Fruit fly (Drosophila melanogaster) whole organism, embryonic: Measurements from ENCODE around the gene AlkB.

Experiments
- B-H1 ChIP-seq: fragments of 200-800 bp; sonication (Bioruptor generic); IDR thresholded peaks from 3 replicates; pipeline ENCODE4 v1.3.6; 2022; ENCODE audit warnings: missing biosample characterization, missing genetic modification characterization
- CG10543 ChIP-seq: fragments of 200-800 bp; sonication (Bioruptor generic); optimal IDR thresholded peaks from 3 replicates; lab custom pipeline; 2017; ENCODE audit warnings: missing biosample characterization, mild to moderate bottlenecking, missing genetic modification characterization, moderate library complexity
- CG12744 ChIP-seq: fragments of 200-800 bp; sonication (Bioruptor generic); optimal IDR thresholded peaks from 2 replicates; lab custom pipeline; 2016; ENCODE audit warnings: missing biosample characterization, missing genetic modification characterization
- CG15514 ChIP-seq: fragments of 200-800 bp; sonication (Bioruptor generic); optimal IDR thresholded peaks from 3 replicates; lab custom pipeline; 2017; ENCODE audit warnings: missing biosample characterization, missing genetic modification characterization, mild to moderate bottlenecking, moderate library complexity, missing genetic modification reagents
- CG17186 ChIP-seq: fragments of 200-800 bp; sonication (Bioruptor generic); optimal IDR thresholded peaks from 3 replicates; lab custom pipeline; 2017; ENCODE audit warnings: missing biosample characterization, missing genetic modification reagents, missing genetic modification characterization
- CG1832 ChIP-seq: fragments of 200-800 bp; sonication (Bioruptor generic); optimal IDR thresholded peaks from 2 replicates; lab custom pipeline; 2017; ENCODE audit warnings: missing biosample characterization, mild to moderate bottlenecking, missing genetic modification characterization, inconsistent platforms
- CG33213 ChIP-seq: fragments of 200-800 bp; sonication (Bioruptor generic); optimal IDR thresholded peaks from 3 replicates; lab custom pipeline; 2016; ENCODE audit warnings: missing biosample characterization, missing genetic modification characterization
- CG3838 ChIP-seq: fragments of 200-800 bp; sonication (Bioruptor generic); optimal IDR thresholded peaks from 3 replicates; lab custom pipeline; 2016; ENCODE audit warnings: missing biosample characterization, missing genetic modification characterization
- CG4328 ChIP-seq: fragments of 200-800 bp; sonication (Bioruptor generic); optimal IDR thresholded peaks from 3 replicates; lab custom pipeline; 2017; ENCODE audit warnings: missing biosample characterization, missing genetic modification reagents, missing genetic modification characterization
- CG6272 ChIP-seq: fragments of 200-800 bp; sonication (Bioruptor generic); IDR thresholded peaks from 2 replicates; pipeline ENCODE4 v1.3.6; 2022; ENCODE audit warnings: missing biosample characterization, missing genetic modification characterization
- CG6791 ChIP-seq: fragments of 200-800 bp; sonication (Bioruptor generic); IDR thresholded peaks from 3 replicates; pipeline ENCODE4 v1.3.6; 2022; ENCODE audit warnings: missing biosample characterization, missing genetic modification characterization; ENCODE audit not compliant: partially characterized antibody
- CG6854 ChIP-seq: fragments of 200-800 bp; sonication (Bioruptor generic); optimal IDR thresholded peaks from 3 replicates; lab custom pipeline; 2017; ENCODE audit warnings: missing biosample characterization, mild to moderate bottlenecking, missing genetic modification characterization
- CG9215 ChIP-seq: fragments of 200-800 bp; sonication (Bioruptor generic); IDR thresholded peaks from 2 replicates; pipeline ENCODE4 v1.3.6; 2022; ENCODE audit warnings: missing biosample characterization, missing genetic modification characterization
- CG9609 ChIP-seq: fragments of 200-800 bp; sonication (Bioruptor generic); optimal IDR thresholded peaks from 3 replicates; lab custom pipeline; 2016; ENCODE audit warnings: missing biosample characterization, missing genetic modification characterization
- CG9817 ChIP-seq: fragments of 200-800 bp; sonication (Bioruptor generic); optimal IDR thresholded peaks from 2 replicates; lab custom pipeline; 2018; ENCODE audit warnings: missing biosample characterization, mild to moderate bottlenecking, missing genetic modification characterization, moderate library complexity
- Chrac-16 ChIP-seq: fragments of 200-800 bp; sonication (Bioruptor generic); optimal IDR thresholded peaks from 3 replicates; lab custom pipeline; 2016; ENCODE audit warnings: missing biosample characterization, missing genetic modification characterization
- Ets65A ChIP-seq: fragments of 200-800 bp; sonication (Bioruptor generic); peaks from one replicate; lab custom pipeline; 2016; ENCODE audit warnings: missing biosample characterization, missing genetic modification characterization
- Fer1 ChIP-seq: fragments of 200-800 bp; sonication (Bioruptor generic); optimal IDR thresholded peaks from 2 replicates; lab custom pipeline; 2017; ENCODE audit warnings: missing biosample characterization, mild to moderate bottlenecking, missing genetic modification characterization
- HHEX ChIP-seq: fragments of 200-800 bp; sonication (Bioruptor generic); optimal IDR thresholded peaks from 3 replicates; lab custom pipeline; 2017; ENCODE audit warnings: missing biosample characterization, mild to moderate bottlenecking, missing genetic modification characterization, missing genetic modification reagents
- HLH4C ChIP-seq: fragments of 200-800 bp; sonication (Bioruptor generic); IDR thresholded peaks from 3 replicates; pipeline ENCODE4 v1.3.6; 2022; ENCODE audit warnings: missing biosample characterization, missing genetic modification characterization; ENCODE audit not compliant: partially characterized antibody
- HLHmδ ChIP-seq: fragments of 200-800 bp; sonication (Bioruptor generic); optimal IDR thresholded peaks from 2 replicates; lab custom pipeline; 2018; ENCODE audit warnings: missing biosample characterization, mild to moderate bottlenecking, missing genetic modification characterization, moderate library complexity
- Hr78 ChIP-seq, 2 experiments: fragments of 200-800 bp in 1 of 2; fragments of >200 bp in 1 of 2; sonication (Bioruptor generic) in 1 of 2; optimal IDR thresholded peaks; 2 replicates each; lab custom pipeline; 2017 to 2019; ENCODE audit warnings: missing biosample characterization in 2 of 2, missing genetic modification characterization in 2 of 2, mild to moderate bottlenecking in 1 of 2, moderate library complexity in 1 of 2
- Hsf ChIP-seq: fragments of 200-800 bp; sonication (Bioruptor generic); optimal IDR thresholded peaks from 3 replicates; lab custom pipeline; 2016; ENCODE audit warnings: missing biosample characterization, missing genetic modification characterization
- Jarid2 ChIP-seq: fragments of 200-800 bp; sonication (Bioruptor generic); optimal IDR thresholded peaks from 3 replicates; lab custom pipeline; 2017; ENCODE audit warnings: mild to moderate bottlenecking, missing biosample characterization, missing genetic modification reagents, missing genetic modification characterization
- Lpt ChIP-seq: fragments of >200 bp; optimal IDR thresholded peaks from 2 replicates; lab custom pipeline; 2018; ENCODE audit warnings: missing biosample characterization, missing genetic modification characterization
- Mad ChIP-seq: fragments of 200-800 bp; sonication (Bioruptor generic); optimal IDR thresholded peaks from 2 replicates; lab custom pipeline; 2016; ENCODE audit warnings: missing biosample characterization, missing genetic modification characterization
- Max ChIP-seq: fragments of 200-800 bp; sonication (Bioruptor generic); optimal IDR thresholded peaks from 2 replicates; lab custom pipeline; 2016; ENCODE audit warnings: missing biosample characterization, mild to moderate bottlenecking, missing genetic modification characterization
- Med ChIP-seq: fragments of 200-800 bp; sonication (Bioruptor generic); peaks from one replicate; lab custom pipeline; 2016; ENCODE audit warnings: missing biosample characterization, missing genetic modification characterization, mild to moderate bottlenecking, inconsistent platforms, moderate library complexity
- Sox100B ChIP-seq: fragments of 200-800 bp; sonication (Bioruptor generic); optimal IDR thresholded peaks from 3 replicates; lab custom pipeline; 2018; ENCODE audit warnings: missing biosample characterization, mild to moderate bottlenecking, missing genetic modification characterization
- Sry-β ChIP-seq: fragments of 200-800 bp; sonication (Bioruptor generic); optimal IDR thresholded peaks from 2 replicates; lab custom pipeline; 2018; ENCODE audit warnings: missing biosample characterization, mild to moderate bottlenecking, missing genetic modification characterization, moderate library complexity
- YL-1 ChIP-seq: fragments of 200-800 bp; sonication (Bioruptor generic); optimal IDR thresholded peaks from 3 replicates; lab custom pipeline; 2017; ENCODE audit warnings: missing biosample characterization, mild to moderate bottlenecking, missing genetic modification characterization
- ab ChIP-seq: fragments of 200-800 bp; sonication (Bioruptor generic); optimal IDR thresholded peaks from 2 replicates; lab custom pipeline; 2016; ENCODE audit warnings: missing biosample characterization, missing genetic modification characterization
- ato ChIP-seq: fragments of 200-800 bp; sonication (Bioruptor generic); IDR thresholded peaks from 2 replicates; pipeline ENCODE4 v1.3.6; 2022; ENCODE audit warnings: missing biosample characterization, missing genetic modification characterization; ENCODE audit not compliant: partially characterized antibody
- disco-r ChIP-seq: fragments of 200-800 bp; sonication (Bioruptor generic); optimal IDR thresholded peaks from 2 replicates; lab custom pipeline; 2016; ENCODE audit warnings: missing biosample characterization, missing genetic modification characterization
- dm ChIP-seq: fragments of 200-800 bp; sonication (Bioruptor generic); optimal IDR thresholded peaks from 3 replicates; lab custom pipeline; 2016; ENCODE audit warnings: missing biosample characterization, missing genetic modification characterization
- dpn ChIP-seq, 2 experiments: fragments of 200-800 bp; sonication (Bioruptor generic); optimal IDR thresholded peaks; 3 replicates each; lab custom pipeline; 2016; ENCODE audit warnings: missing biosample characterization in 2 of 2, missing genetic modification characterization in 2 of 2
- esg ChIP-seq: fragments of 200-800 bp; sonication (Bioruptor generic); conservative IDR thresholded peaks from 2 replicates; pipeline ENCODE4 v1.3.6; 2022; ENCODE audit warnings: missing biosample characterization, missing genetic modification characterization
- hb ChIP-seq: fragments of 200-800 bp; sonication (Bioruptor generic); IDR thresholded peaks from 3 replicates; pipeline ENCODE4 v1.3.6; 2022; ENCODE audit warnings: missing biosample characterization, missing genetic modification characterization; ENCODE audit not compliant: partially characterized antibody
- hth ChIP-seq: fragments of >200 bp; optimal IDR thresholded peaks from 2 replicates; lab custom pipeline; 2017; ENCODE audit warnings: inconsistent platforms
- mam ChIP-seq: fragments of 200-800 bp; sonication (Bioruptor generic); optimal IDR thresholded peaks from 3 replicates; lab custom pipeline; 2016; ENCODE audit warnings: missing biosample characterization, missing genetic modification characterization
- oc ChIP-seq: fragments of 200-800 bp; sonication (Bioruptor generic); optimal IDR thresholded peaks from 2 replicates; lab custom pipeline; 2018; ENCODE audit warnings: missing biosample characterization, mild to moderate bottlenecking, missing genetic modification characterization, moderate library complexity
- otp ChIP-seq: fragments of 200-800 bp; sonication (Bioruptor generic); IDR thresholded peaks from 3 replicates; pipeline ENCODE4, ENCODE4 v1.3.6; 2022; ENCODE audit warnings: missing biosample characterization, missing genetic modification characterization
- pho ChIP-seq: fragments of 200-800 bp; sonication (Bioruptor generic); optimal IDR thresholded peaks from 2 replicates; lab custom pipeline; 2016; ENCODE audit warnings: missing biosample characterization, missing genetic modification characterization
- sens-2 ChIP-seq: fragments of 200-800 bp; sonication (Bioruptor generic); IDR thresholded peaks from 2 replicates; pipeline ENCODE4 v1.3.6; 2022; ENCODE audit warnings: missing biosample characterization, missing genetic modification characterization
- stc ChIP-seq: fragments of 200-800 bp; sonication (Bioruptor generic); IDR thresholded peaks from 2 replicates; pipeline ENCODE4 v1.3.6; 2022; ENCODE audit warnings: missing biosample characterization, missing genetic modification characterization
- sug ChIP-seq: fragments of 200-800 bp; optimal IDR thresholded peaks from 2 replicates; lab custom pipeline; 2019; ENCODE audit warnings: missing biosample characterization, mild to moderate bottlenecking, missing genetic modification characterization, moderate library complexity
- twi ChIP-seq: fragments of 200-800 bp; optimal IDR thresholded peaks from 2 replicates; lab custom pipeline; 2019; ENCODE audit warnings: missing biosample characterization, mild to moderate bottlenecking, missing genetic modification characterization, moderate library complexity
- vvl ChIP-seq: fragments of 200-800 bp; sonication (Bioruptor generic); IDR thresholded peaks from 2 replicates; pipeline ENCODE4 v1.3.6; 2022; ENCODE audit warnings: missing biosample characterization, missing genetic modification characterization
- z ChIP-seq: fragments of 200-800 bp; sonication (Bioruptor generic); IDR thresholded peaks from 3 replicates; pipeline ENCODE4 v1.3.6; 2022; ENCODE audit warnings: missing biosample characterization, missing genetic modification characterization

AlkB gene

dm6 chrX:15868781-15869180 lies 9.5 kb upstream of the AlkB start:
- TF ChIP-seq Med (peak; percentile 62), Ets65A (peak; percentile 79), Hr78 (GFP tag; optimal IDR thresholded peaks at IDR 0.05; lab: Kevin White, UChicago) (no peak), hb (GFP tag; lab: Robert Waterston, UW) (0 out of 3 replicates have a peak, but pooled peaks have one; percentile 42), hth (no peak)
- TF ChIP-seq, all 482 proteins: peak for 3

dm6 chrX:15867863-15868262 lies 8.6 kb upstream of the AlkB start, which contains the start of gene Gapdh2:
Gene Gapdh2 (plus strand): TSS chrX:15868145.
- TF ChIP-seq CG33213 (GFP tag; lab: Kevin White, UChicago), result peak; percentile 96
- TF ChIP-seq Jarid2 (GFP tag; lab: Kevin White, UChicago), result peak; percentile 95
- peak; percentile 99 for TF ChIP-seq otp (GFP tag; lab: Robert Waterston, UW)
- TF ChIP-seq CG6854 (GFP tag; lab: Kevin White, UChicago), result peak; percentile 100
- peak; percentile 98 for TF ChIP-seq CG12744 (GFP tag; lab: Kevin White, UChicago)
- TF ChIP-seq CG15514 (GFP tag; lab: Kevin White, UChicago), result peak; percentile 96
- peak; percentile 96 for TF ChIP-seq disco-r (GFP tag; lab: Kevin White, UChicago)
- TF ChIP-seq vvl (GFP tag; lab: Robert Waterston, UW), result peak; percentile 100
- peak; percentile 96 for TF ChIP-seq twi
- TF ChIP-seq pho (GFP tag; lab: Kevin White, UChicago), result peak; percentile 98
- peak; percentile 98 to 99 for TF ChIP-seq dpn (GFP tag; optimal IDR thresholded peaks at IDR 0.05; lab: Kevin White, UChicago)
- TF ChIP-seq CG17186, result peak; percentile 87
- no peak for TF ChIP-seq CG1832 (GFP tag; lab: Kevin White, UChicago)
- TF ChIP-seq hth, result no peak
- TF ChIP-seq CG9817 (tag; lab: Kevin White, UChicago), result peak; percentile 99
- TF ChIP-seq Fer1 (GFP tag; lab: Kevin White, UChicago), result peak; percentile 100
- peak; percentile 92 for TF ChIP-seq CG9609 (GFP tag; lab: Kevin White, UChicago)
- TF ChIP-seq ab (GFP tag; lab: Kevin White, UChicago), result peak; percentile 88
- TF ChIP-seq Hsf (GFP tag; lab: Kevin White, UChicago), result peak; percentile 98
- TF ChIP-seq CG6791 (GFP tag; lab: Robert Waterston, UW), result no peak
- TF ChIP-seq CG6272, result peak; percentile 93; the same call in 1 of the 2 replicates
- peak; percentile 97 for TF ChIP-seq mam (GFP tag; lab: Kevin White, UChicago)
- TF ChIP-seq oc (tag; lab: Kevin White, UChicago), result peak; percentile 100
- TF ChIP-seq Sox100B (GFP tag; lab: Kevin White, UChicago), result peak; percentile 99
- TF ChIP-seq CG9215 (GFP tag; lab: Robert Waterston, UW), result peak; percentile 96
- TF ChIP-seq HHEX (GFP tag; lab: Kevin White, UChicago), result peak; percentile 100
- TF ChIP-seq ato (GFP tag; lab: Robert Waterston, UW), result no peak
- TF ChIP-seq Lpt (GFP tag; lab: Kevin White, UChicago), result no peak
- TF ChIP-seq esg (GFP tag; lab: Robert Waterston, UW), result peak; percentile 99
- TF ChIP-seq CG10543, result peak; percentile 100
- TF ChIP-seq Mad (GFP tag; lab: Kevin White, UChicago), result peak; percentile 97
- TF ChIP-seq Chrac-16 (GFP tag; lab: Kevin White, UChicago), result peak; percentile 96
- TF ChIP-seq dm (GFP tag; lab: Kevin White, UChicago), result peak; percentile 91
- peak; percentile 99 for TF ChIP-seq B-H1 (GFP tag; lab: Robert Waterston, UW)
- peak; percentile 99 for TF ChIP-seq sens-2 (GFP tag; lab: Robert Waterston, UW)
- peak; percentile 71 for TF ChIP-seq Sry-β
- peak; percentile 99 for TF ChIP-seq YL-1 (GFP tag; lab: Kevin White, UChicago)
- TF ChIP-seq z (GFP tag; lab: Robert Waterston, UW), result peak; percentile 76
- TF ChIP-seq CG4328 (GFP tag; lab: Kevin White, UChicago), result peak; percentile 100
- peak; percentile 97 for TF ChIP-seq CG3838 (GFP tag; lab: Kevin White, UChicago)
- peak; percentile 100 for TF ChIP-seq sug (tag; lab: Kevin White, UChicago)
- TF ChIP-seq stc, result peak; percentile 99
- no peak for TF ChIP-seq HLH4C (GFP tag; lab: Robert Waterston, UW)
- TF ChIP-seq HLHmδ, result no peak
- TF ChIP-seq Max, result peak; percentile 99
